Worm (Caenorhabditis elegans) whole organism, dauer: ENCODE measurements around the gene cdc-14.

Experiments used
- unc-62 ChIP-seq: sonication (generic microtip); optimal IDR thresholded peaks from 2 replicates; lab custom pipeline; 2017; ENCODE audit warnings: missing biosample characterization, missing genetic modification reagents, missing genetic modification characterization

Gene cdc-14

DNA sequence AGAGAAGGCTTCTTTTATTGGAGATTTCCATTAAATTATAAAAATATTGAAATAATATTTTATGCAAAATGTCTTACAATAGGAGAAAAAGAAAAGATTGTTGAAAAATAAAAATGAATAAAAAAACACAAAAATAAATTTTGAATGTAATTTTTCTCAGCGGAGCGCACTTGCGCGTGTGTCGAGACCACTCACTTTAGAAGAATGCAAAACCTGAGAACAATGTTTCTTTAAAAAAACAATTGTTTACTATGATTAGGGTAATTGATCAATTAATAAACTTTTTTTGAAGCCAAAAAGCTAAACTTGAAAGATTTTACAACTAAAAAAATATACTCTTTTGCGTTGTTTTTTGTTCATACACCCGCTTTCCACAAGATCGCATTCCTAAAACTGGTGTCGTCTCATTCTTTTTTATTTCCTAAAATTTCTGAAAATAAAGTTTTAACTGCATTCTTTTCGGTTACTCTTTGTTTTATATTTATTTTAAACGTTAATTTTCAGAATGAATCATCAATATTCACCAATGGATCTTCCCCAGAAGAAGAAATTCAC lies 1.1 kb upstream of the cdc-14 start, which contains the start of gene ttc-4:
Gene ttc-4 (plus strand): TSS at position 505 of the 555 bp plus-strand sequence.
- TF ChIP-seq unc-62 (GFP tag; lab: Kevin White, UChicago) = no peak

DNA sequence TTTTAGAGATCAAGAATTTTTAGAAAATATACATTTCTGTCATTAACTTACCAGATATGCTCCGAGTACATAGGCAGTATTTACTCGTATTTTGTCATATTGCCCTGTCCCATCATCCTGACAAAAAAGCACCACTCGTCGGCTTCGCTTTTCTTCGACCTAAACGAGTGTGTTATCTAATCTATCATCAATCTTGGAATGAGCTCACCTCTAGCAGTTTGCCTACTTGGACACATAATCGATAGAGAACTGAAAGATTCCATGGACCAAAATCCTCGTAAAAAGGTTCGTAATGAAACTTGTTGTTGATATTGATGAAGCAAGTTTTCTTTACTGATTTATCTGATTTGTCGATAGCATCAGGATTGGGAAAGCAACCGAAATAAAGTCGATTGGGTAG lies 370 bp downstream of the cdc-14 start:
- no peak for TF ChIP-seq unc-62 (GFP tag; lab: Kevin White, UChicago)

DNA sequence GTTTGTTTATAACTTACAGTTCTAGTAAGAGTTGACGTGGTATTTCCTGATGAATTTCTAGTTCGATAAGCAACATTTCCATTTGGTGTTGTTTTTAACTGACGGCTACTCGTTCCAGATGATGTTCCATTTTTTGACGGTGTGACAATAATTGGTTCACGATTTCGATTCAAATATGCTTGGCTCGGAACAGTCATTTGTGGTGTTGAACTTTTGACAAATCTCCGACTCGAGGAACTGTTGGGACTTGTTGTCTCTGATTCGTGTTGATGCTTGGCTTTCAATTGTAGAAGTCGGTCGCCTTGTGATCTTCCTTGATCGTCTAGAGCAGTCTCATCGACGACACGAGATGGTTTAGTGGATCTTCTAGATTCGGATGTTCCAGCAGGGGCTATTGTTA lies 1.7 kb downstream of the cdc-14 start:
- no peak for TF ChIP-seq unc-62 (GFP tag; lab: Kevin White, UChicago)

DNA sequence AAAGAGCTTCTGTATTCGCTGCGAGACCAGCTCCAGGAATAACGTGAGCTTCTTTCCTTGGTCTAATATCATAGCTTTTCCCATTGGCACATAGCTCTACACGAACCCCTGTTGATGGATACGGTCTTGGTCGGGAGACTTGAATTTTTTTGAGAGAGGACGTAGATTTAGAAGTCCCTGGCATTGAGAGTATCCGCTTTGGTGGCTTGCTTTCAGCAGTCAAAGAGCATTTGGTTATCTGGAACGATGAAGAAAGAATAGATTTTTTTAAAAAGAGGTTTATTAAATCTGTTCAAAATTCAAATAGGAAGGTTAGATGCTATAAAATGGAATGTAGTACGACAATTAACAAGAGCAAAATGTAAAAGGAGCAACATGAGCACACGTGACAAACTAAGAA lies 3.5 kb downstream of the cdc-14 start, which contains the start of gene C17G10.13:
Gene C17G10.13 (minus strand): TSS at position 101 of the 400 bp plus-strand sequence.
- no peak for TF ChIP-seq unc-62 (GFP tag; lab: Kevin White, UChicago)

DNA sequence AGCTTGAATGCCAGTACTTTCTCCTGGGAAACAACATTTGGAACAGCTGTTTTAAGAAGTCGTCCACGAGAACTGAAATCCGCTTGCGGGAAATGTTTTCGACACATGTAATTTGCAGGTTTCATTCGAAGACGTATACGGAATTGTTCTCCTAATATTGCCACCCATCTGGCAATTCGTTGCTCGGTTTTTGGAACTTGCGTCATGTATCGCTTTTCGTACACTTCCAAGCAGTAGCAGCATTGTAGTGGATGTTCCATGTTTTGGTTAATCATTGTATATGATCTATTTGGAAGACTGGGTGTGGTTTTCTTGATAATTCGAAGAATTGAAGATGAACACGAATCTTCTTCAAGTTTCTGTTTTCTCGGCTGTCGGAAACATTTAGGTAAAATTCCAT lies 5.4 kb downstream of the cdc-14 start:
- TF ChIP-seq unc-62 (GFP tag; lab: Kevin White, UChicago) = no peak

DNA sequence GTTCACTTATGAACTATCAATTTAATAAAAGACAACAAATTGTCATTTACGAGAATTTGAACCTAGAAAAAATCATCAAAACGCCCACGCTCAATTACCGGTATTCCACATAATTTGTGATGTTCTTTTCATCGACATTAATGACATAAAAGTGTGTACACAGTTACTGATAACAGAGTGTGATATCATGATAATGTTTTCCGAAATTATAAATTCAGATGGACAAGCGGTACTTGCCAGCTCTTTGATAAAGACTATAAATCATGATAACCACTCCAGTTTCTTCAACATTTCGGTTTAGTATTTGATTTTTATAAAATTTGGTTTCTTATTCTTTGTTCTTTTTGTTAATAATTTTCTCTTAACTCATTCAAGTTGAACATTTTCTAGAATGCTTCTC lies 7.4 kb downstream of the cdc-14 start, which contains the start of gene lys-8:
Gene lys-8 (plus strand): TSS at position 391 of the 400 bp plus-strand sequence.
- no peak for TF ChIP-seq unc-62 (GFP tag; lab: Kevin White, UChicago)

DNA sequence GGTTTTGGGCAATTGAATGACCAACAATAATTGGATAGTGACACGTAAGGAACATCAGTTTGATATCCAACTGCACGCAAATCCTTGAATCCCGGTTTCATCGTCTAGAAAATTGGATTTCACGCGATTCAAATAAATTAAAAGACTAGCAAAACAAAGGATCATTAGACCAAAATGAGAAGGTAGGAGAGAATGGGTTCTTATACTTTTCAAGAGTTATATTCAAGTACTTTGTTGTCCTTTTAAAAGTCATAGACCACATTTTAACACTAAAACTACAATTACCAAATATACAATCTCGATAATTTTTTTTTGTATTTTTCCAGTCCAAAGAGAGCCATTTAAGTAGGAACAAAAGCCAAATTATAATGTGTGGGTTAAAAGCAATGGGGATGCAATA lies 10.9 kb downstream of the cdc-14 start, which contains the start of gene T25E4.2:
Gene T25E4.2 (minus strand): TSS at position 101 of the 400 bp plus-strand sequence.
- TF ChIP-seq unc-62 (GFP tag; lab: Kevin White, UChicago) = no peak

DNA sequence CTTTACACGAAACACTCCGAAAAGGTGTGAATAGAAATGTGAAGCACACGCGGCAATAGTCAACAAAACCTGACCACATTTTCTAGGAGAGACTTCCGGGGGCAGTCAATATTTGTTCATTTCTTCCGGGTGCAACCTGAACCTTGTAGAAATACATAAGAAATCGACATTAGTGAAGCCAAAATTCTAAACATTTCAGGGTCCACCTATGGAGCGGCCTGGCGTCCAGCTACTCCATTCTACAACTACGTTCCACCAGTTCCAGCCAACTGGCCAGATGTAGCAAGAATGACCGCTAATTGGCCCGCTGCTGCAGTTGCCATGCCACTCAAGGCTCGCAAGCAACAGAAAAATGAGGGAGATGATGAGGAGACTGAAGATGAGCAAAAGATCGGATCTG lies 14.0 kb downstream of the cdc-14 start:
- TF ChIP-seq unc-62 (GFP tag; lab: Kevin White, UChicago) = no peak

DNA sequence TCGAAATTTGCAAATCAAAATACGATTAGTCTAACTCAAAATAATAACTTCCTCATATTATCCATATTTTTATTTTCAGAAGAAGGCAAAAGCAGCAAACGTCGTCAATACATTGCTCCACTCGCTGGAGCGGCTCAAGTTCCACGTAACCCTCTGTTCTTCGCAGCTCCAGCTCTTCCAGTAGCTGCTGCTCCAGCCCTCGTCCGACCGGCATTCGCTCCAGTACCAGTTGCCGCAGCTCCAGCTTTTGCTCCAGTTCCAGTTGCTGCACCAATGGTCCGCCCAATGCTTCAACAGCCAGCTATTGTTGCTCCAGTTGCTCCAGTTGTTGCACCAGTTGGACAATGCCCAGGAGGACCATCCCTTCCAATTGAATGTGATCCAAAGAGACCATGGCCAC lies 14.5 kb downstream of the cdc-14 start:
- TF ChIP-seq unc-62 (GFP tag; lab: Kevin White, UChicago) = no peak

DNA sequence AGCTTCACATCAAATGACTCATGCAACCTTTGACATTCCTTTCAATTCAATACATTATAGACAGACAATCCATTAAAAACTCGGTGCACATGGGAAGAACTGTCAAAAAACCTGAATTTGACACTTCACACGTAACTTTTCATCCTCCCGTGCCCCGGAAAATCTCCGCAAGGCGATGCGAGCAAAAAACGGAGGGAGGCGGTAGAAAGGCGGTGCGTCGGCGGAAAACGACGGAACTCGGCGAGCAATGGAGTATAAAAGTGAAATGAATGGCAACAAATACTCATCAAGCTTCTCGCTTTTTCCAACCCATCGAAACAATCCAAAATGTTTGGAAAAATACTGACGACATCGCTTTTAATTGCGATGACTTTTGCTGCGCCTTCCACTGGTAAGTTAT lies 15.2 kb downstream of the cdc-14 start, which contains the start of gene T25E4.1:
Gene T25E4.1 (plus strand): TSS at position 301 of the 400 bp plus-strand sequence.
- no peak for TF ChIP-seq unc-62 (GFP tag; lab: Kevin White, UChicago)

DNA sequence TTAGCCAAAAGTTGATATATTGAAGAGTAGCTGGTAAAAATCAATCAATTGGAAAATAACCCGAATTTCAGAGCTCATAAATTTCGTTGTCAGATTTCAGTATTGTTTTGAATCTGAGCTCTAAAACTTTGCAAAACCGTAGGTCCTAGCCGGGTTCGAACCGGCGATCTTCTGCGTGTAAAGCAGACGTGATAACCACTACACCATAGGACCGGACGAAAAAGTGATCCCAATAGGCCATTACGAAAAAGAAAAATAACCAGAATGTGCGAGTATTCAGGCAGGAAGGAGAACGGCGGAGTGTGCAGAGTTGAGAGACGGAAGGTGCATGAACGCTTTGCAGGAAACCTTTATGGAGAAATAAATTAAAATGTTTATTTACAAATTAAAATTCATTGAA lies 16.2 kb downstream of the cdc-14 start:
- no peak for TF ChIP-seq unc-62 (GFP tag; lab: Kevin White, UChicago)

DNA sequence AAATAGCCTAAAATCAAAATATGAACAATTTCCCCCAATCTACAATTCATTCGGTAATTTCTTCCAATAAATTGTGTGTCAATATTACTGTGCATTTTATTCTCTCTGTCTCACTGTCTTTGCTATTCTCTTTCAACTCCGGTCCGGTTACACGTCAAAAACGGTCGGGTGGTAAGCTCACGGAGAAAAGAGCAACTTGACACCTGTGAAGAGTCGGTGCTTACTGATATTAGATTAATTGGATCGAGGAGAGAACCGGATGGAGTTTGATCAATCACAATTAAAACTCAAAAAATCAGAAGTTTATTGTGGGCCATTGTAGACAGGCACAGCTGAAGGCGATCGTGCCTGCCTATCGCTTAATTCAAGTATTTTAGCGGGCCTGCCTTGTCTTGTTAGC lies 18.3 kb downstream of the cdc-14 start:
- no peak for TF ChIP-seq unc-62 (GFP tag; lab: Kevin White, UChicago)

DNA sequence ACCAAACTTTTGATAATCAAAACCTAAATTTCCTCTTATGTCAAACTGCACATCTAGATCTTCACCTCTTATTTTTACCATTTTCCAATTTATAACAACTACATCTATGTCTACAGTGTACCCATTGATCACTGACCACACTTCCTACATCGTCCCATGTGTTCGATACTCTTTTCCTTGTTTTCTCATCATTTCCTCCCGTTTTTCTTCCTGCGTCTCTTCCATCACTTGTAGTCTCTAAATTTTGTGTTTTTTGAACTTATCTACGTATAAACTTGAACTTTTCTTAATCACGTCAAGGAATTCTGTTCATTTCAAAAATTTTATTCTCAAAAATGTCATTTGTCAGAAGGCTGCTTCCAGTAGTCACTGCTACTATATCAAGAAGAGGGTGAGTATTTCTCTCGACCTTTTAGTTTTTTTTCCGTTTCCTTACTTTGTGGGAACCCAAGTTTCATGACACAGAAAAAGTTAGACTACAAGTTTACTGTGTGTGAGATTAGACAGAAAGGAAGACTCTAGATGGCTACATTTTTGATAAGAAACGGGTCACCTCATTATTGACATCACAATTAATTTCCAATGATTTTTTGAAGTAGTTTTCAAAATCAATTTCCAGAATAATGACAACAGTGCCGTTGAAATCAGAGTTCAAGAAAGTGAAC lies 21.0 kb downstream of the cdc-14 start:
- no peak for TF ChIP-seq unc-62 (GFP tag; lab: Kevin White, UChicago)

DNA sequence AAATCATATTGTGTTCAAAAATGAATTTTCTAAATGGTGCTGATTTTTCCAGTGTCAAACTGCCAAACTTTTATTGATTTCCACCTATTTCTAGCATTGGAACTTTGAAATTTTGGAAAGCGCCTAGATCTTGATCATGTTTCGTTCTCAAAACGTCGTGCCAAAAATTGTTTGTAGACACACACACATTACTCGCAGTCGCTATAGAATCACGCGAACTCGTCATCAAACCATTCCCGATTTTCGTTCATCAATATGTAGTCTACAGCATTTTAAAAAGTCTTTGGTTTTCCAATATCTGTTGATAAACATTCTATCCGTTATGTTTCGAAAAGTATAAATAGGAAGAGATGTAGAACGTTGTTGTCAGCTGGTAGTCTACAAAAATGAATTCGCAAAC lies 23.0 kb downstream of the cdc-14 start, which contains the start of the genes C17C3.1 and C17C3.15:
Gene C17C3.1 (plus strand): TSS at position 301 of the 400 bp plus-strand sequence.
Gene C17C3.15 (plus strand): TSS at position 383 of the 400 bp plus-strand sequence.
- no peak for TF ChIP-seq unc-62 (GFP tag; lab: Kevin White, UChicago)

DNA sequence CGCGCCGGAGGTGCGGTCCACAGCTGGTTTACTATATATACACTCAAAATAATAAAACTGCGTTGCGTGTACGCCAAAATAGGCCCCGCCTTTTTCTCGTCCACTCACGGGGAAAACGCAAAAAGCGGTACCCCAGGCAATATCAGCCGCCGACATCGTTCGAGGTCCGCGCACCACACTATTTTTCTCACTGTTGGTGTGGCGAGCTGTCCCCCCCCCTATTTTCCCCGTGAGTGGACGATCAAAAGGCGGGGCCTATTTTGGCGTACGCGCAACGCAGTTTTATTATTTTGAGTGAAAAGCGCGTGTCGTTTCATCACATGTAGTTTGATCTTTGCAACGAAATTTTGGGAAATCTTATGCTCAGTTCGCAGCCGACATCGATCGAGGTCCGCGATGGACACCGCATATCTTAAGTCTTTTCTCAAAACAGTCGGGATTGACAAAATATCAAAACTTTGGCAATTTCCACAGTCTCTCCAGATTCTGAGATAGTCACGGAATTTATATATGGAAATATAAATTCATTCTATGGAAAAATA lies 28.1 kb downstream of the cdc-14 start:
- no peak for TF ChIP-seq unc-62 (GFP tag; lab: Kevin White, UChicago)

DNA sequence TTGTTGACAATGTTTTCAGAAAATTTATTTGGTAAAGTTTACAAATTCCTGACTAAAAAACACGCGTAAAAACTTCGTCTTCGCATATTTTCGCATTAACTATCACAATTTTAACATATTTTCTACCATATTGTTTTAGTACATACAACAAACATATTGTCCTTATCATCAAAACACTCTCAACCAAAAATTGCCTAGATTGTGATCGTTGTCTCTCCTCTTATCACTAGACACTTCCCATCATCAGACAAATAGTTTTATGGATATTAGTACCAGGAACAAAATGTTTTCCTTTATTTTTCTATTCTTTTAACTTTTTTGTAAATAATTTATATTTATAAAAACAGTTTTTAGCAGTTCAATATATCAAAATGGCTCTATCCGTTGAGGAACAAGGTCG lies 31.8 kb downstream of the cdc-14 start, which contains the start of gene C17C3.3:
Gene C17C3.3 (plus strand): TSS at position 346 of the 400 bp plus-strand sequence.
- TF ChIP-seq unc-62 (GFP tag; lab: Kevin White, UChicago) = no peak
